Worm (Caenorhabditis elegans) whole organism, L4 larva: Measurements from ENCODE around the gene lact-8.
"Not testable (repeated sequence)": the region's sequence is repeated elsewhere in the genome, so short reads cannot be mapped to it uniquely, and the experiment has no call there.

Source experiments
- duxl-1 ChIP-seq: sonication (generic microtip); optimal IDR thresholded peaks from 2 replicates; lab custom pipeline; 2016; ENCODE audit warnings: mild to moderate bottlenecking, missing genetic modification characterization, moderate library complexity, missing compliant biosample characterization; ENCODE audit not compliant: poor library complexity
- lin-13 ChIP-seq: fragments of 150-350 bp; optimal IDR thresholded peaks from 2 replicates; lab custom pipeline; 2014; ENCODE audit warnings: missing biosample characterization, missing genetic modification reagents, missing genetic modification characterization
- lin-15B ChIP-seq: fragments of 150-350 bp; sonication (generic microtip); optimal IDR thresholded peaks from 3 replicates; lab custom pipeline; 2014; ENCODE audit warnings: missing biosample characterization, missing genetic modification characterization
- madf-5 ChIP-seq, 2 experiments: fragments of 200-800 bp; sonication (Bioruptor generic); IDR thresholded peaks; 2 replicates each; pipeline ENCODE4 v1.3.6; 2022; ENCODE audit warnings: missing compliant biosample characterization in 2 of 2, missing genetic modification characterization in 2 of 2
- mdl-1 ChIP-seq, 2 experiments: fragments of 150-350 bp in 1 of 2; sonication (generic microtip) in 1 of 2; optimal IDR thresholded peaks; 2 replicates each; lab custom pipeline; 2014 to 2017; ENCODE audit warnings: missing biosample characterization in 2 of 2, missing genetic modification characterization in 2 of 2
- nhr-6 ChIP-seq: fragments of 150-350 bp; optimal IDR thresholded peaks from 2 replicates; lab custom pipeline; 2014; ENCODE audit warnings: missing biosample characterization, missing genetic modification characterization
- nhr-76 ChIP-seq: fragments of 150-350 bp; optimal IDR thresholded peaks from 2 replicates; lab custom pipeline; 2014; ENCODE audit warnings: missing biosample characterization, missing genetic modification characterization
- pqm-1 ChIP-seq: sonication (generic microtip); optimal IDR thresholded peaks from 2 replicates; lab custom pipeline; 2017; ENCODE audit warnings: missing biosample characterization, missing genetic modification characterization
- zfp-2 ChIP-seq: sonication (generic microtip); optimal IDR thresholded peaks from 2 replicates; lab custom pipeline; 2016; ENCODE audit warnings: mild to moderate bottlenecking, missing genetic modification characterization, missing compliant biosample characterization
- zip-11 ChIP-seq: fragments of 200-800 bp; sonication (Bioruptor generic); IDR thresholded peaks from 2 replicates; pipeline ENCODE4 v1.3.6; 2022; ENCODE audit warnings: missing genetic modification characterization, missing compliant biosample characterization

DNA sequence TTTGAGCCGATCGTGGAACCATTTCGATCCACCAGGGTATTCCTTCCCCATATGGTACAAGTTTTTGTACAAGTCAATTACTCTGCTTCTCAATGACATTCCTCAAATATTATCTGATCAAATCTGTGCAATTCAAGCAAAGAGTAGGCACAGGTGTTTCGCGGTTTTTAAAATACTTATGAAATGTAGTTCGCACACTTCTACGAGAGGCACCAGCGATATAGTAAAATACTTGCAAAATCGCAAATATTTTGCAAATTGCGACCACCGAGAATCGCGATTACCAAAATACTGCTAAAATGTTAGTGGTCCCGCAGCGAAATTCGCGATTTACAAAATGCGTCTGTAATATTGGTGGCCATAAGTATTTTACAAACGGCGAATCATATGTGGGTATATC, 16.2 kb upstream of the lact-8 start, which contains the start of gene Y42A5A.5:
- TF ChIP-seq lin-15B (tag; lab: Kevin White, UChicago); mdl-1 (tag; optimal IDR thresholded peaks at IDR 0.05; lab: Kevin White, UChicago); pqm-1; zip-11 (GFP tag; lab: Robert Waterston, UW); lin-13 (GFP tag; lab: Kevin White, UChicago); nhr-76 (tag; lab: Kevin White, UChicago); duxl-1 (tag; lab: Kevin White, UChicago); nhr-6 (tag; lab: Kevin White, UChicago); madf-5 (GFP tag; IDR thresholded peaks at IDR 0.05; lab: Robert Waterston, UW); zfp-2 (tag; lab: Kevin White, UChicago): not testable (repeated sequence)
